Worm (Caenorhabditis elegans): ENCODE data around the gene W03G1.5.

DNA sequence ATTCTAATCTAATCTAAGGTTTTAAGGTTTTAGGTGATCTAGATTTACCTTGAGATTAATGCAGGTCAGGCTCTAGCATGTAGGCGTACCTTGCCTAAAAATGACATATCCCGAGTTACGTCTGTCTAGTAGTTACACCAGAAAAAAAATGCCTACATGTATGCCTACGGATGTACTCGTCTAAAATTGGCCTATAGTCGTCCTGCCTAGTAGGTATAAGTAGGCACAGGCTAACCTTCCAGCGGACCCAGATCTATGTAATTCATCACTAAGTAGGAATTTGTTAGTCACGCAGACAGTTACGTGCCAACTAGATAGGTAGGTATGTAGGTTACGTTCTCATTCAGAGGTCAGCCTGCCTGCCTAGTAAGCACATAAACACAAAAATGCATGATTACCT is 39.0 kb downstream of the W03G1.5 start:
- no peak for TF ChIP-seq skn-1 (tag; optimal IDR thresholded peaks at IDR 0.05)
- TF ChIP-seq unc-62 (GFP tag; optimal IDR thresholded peaks at IDR 0.05) = no peak
- TF ChIP-seq mab-5 (tag; optimal IDR thresholded peaks at IDR 0.05) = no peak
